Worm (Caenorhabditis elegans): ENCODE data around the gene F47B8.8.

The F47B8.8 gene

DNA sequence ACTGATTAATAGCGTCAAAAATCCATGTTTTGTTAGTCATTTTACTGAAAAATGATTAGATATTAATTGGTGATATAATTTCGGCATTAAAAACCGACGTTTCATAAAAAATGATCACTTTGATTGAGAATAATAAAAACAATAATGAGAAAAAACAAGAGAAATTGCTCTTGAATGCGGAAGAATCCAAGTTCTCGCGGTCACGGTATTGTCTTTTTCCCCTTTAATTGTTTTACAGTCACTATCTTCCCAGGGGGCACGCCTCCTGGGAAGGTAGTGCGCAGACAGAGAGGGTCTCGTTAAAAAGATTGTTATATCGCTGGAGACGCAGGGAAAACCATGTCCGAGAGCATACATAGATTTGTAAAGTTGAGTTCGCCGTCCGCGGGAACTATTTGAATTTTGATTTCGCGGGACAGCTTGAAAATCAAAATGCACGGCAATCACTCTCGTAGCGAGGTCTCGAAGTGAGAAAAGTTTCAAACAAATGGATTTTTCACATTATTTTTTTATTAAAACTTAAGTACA, 37.8 kb upstream of the F47B8.8 start, which contains the start of gene F14D7.2:
F14D7.2 (minus strand) TSS at position 51 of the 528 bp plus-strand sequence.
- TF ChIP-seq nhr-20 (tag; optimal IDR thresholded peaks at IDR 0.05) (no peak), lin-35 (GFP tag; optimal IDR thresholded peaks at IDR 0.05) (no peak), fkh-10 (GFP tag; optimal IDR thresholded peaks at IDR 0.05) (no peak), unc-130 (tag; optimal IDR thresholded peaks at IDR 0.05) (no peak), ets-5 (GFP tag; IDR thresholded peaks at IDR 0.05) (no peak), ceh-90 (tag; optimal IDR thresholded peaks at IDR 0.05) (no peak), jun-1 (tag; optimal IDR thresholded peaks at IDR 0.05) (no peak), mep-1 (tag; optimal IDR thresholded peaks at IDR 0.05) (no peak), lin-15B (tag; optimal IDR thresholded peaks at IDR 0.05) (no peak), fos-1 (tag; optimal IDR thresholded peaks at IDR 0.05) (no peak), efl-1 (optimal IDR thresholded peaks at IDR 0.05) (no peak), efl-1 (GFP tag; optimal IDR thresholded peaks at IDR 0.05 in 1 of 2) (no peak), mab-9 (GFP tag; IDR thresholded peaks at IDR 0.05) (no peak), unc-98 (GFP tag; IDR thresholded peaks at IDR 0.05) (no peak), isw-1 (GFP tag; IDR thresholded peaks at IDR 0.05) (no peak), nhr-47 (tag; optimal IDR thresholded peaks at IDR 0.05) (no peak), F16B12.6 (tag; optimal IDR thresholded peaks at IDR 0.05) (no peak), fkh-4 (tag; optimal IDR thresholded peaks at IDR 0.05; ENCODE audit: borderline replicate concordance) (no peak), fkh-8 (tag; optimal IDR thresholded peaks at IDR 0.05) (no peak), nhr-11 (tag; optimal IDR thresholded peaks at IDR 0.05) (no peak), C16A3.4 (tag; optimal IDR thresholded peaks at IDR 0.05) (no peak)

DNA sequence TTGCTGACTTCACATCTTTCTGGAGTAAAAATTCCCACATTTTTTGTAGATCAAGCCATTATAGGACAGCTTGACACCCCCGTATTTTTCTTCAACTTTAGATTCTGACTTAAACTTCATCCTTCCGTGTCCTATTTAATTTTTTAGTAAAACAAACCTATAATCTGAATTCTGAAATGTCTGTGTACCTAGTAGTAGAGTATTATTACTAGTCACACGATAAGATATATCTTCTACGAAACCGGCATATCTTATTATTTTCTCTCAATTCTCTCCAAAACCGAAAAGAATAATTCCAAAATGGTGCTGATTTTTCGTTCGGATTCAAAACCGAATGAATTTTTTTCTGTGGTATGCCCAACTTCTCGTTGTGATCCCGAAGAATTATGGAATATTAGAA, 37.1 kb upstream of the F47B8.8 start, which contains the start of gene F14D7.9:
F14D7.9 (plus strand) TSS at position 301 of the 400 bp plus-strand sequence.
- TF ChIP-seq pag-3 (tag; optimal IDR thresholded peaks at IDR 0.05; ENCODE audit: borderline replicate concordance, insufficient read depth) (no peak), egl-27 (tag; optimal IDR thresholded peaks at IDR 0.05) (no peak), lin-13 (GFP tag; optimal IDR thresholded peaks at IDR 0.05) (no peak), irx-1 (tag; optimal IDR thresholded peaks at IDR 0.05) (no peak), ceh-63 (GFP tag; optimal IDR thresholded peaks at IDR 0.05) (no peak), jun-1 (tag; optimal IDR thresholded peaks at IDR 0.05) (no peak), lin-14 (GFP tag; optimal IDR thresholded peaks at IDR 0.05) (no peak), unc-98 (GFP tag; IDR thresholded peaks at IDR 0.05) (no peak), mdl-1 (tag; optimal IDR thresholded peaks at IDR 0.05) (no peak), skn-1 (tag; optimal IDR thresholded peaks at IDR 0.05) (no peak), dpl-1 (GFP tag; optimal IDR thresholded peaks at IDR 0.05) (no peak), nhr-47 (tag; optimal IDR thresholded peaks at IDR 0.05) (no peak), C34B4.2 (tag; optimal IDR thresholded peaks at IDR 0.05) (no peak), hlh-4 (tag; optimal IDR thresholded peaks at IDR 0.05) (no peak), alr-1 (tag; optimal IDR thresholded peaks at IDR 0.05; ENCODE audit: borderline replicate concordance) (no peak)

DNA sequence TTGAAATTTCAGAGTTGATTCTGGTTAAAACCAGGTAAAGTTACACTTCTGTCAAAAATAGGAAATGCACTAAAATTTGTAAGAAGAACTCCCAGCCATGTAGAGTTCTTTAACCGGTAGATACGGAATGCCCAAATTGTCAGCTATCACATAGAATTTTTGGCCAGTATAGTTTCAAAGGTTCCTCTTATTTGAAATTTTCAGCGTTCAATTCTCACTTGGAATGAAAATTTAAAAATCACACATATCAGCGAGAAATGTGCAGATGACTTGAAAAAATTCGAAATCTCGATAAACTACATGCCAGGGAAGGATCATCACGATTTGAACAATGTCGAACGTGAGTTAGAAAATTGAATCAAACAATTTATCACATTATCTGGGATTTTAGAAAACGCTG, 35.0 kb upstream of the F47B8.8 start, which contains the start of gene F14D7.3:
F14D7.3 (plus strand) TSS at position 301 of the 400 bp plus-strand sequence.
- TF ChIP-seq nhr-84 (tag; optimal IDR thresholded peaks at IDR 0.05) (no peak), sox-4 (tag; optimal IDR thresholded peaks at IDR 0.05) (no peak), Y116A8C.19 (tag; optimal IDR thresholded peaks at IDR 0.05; ENCODE audit: borderline replicate concordance) (no peak), C16A3.4 (tag; optimal IDR thresholded peaks at IDR 0.05) (no peak), swsn-7 (tag; optimal IDR thresholded peaks at IDR 0.05) (no peak), ces-1 (GFP tag; optimal IDR thresholded peaks at IDR 0.05) (no peak), blmp-1 (tag; optimal IDR thresholded peaks at IDR 0.05) (no peak), lir-3 (tag; optimal IDR thresholded peaks at IDR 0.05; ENCODE audit: poor library complexity) (no peak), aly-2 (tag; optimal IDR thresholded peaks at IDR 0.05) (no peak), lin-14 (GFP tag; optimal IDR thresholded peaks at IDR 0.05) (no peak), pqm-1 (tag; optimal IDR thresholded peaks at IDR 0.05) (no peak), nhr-71 (tag; optimal IDR thresholded peaks at IDR 0.05) (no peak), mep-1 (tag; optimal IDR thresholded peaks at IDR 0.05) (no peak), ceh-82 (tag; optimal IDR thresholded peaks at IDR 0.05) (no peak), elt-3 (tag; optimal IDR thresholded peaks at IDR 0.05) (no peak), egl-27 (tag; optimal IDR thresholded peaks at IDR 0.05) (no peak), ceh-88 (GFP tag; IDR thresholded peaks at IDR 0.05) (no peak), efl-1 (optimal IDR thresholded peaks at IDR 0.05) (no peak), efl-1 (GFP tag; optimal IDR thresholded peaks at IDR 0.05 in 1 of 2) (no peak)

Data from whole organism, L1 larva.